Worm (Caenorhabditis elegans) whole organism, L4 larva: ENCODE measurements around the gene W09D6.4.
A peak's percentile ranks its signal among the peaks of the same experiment; 100 is the strongest.

Source experiments
- F10B5.3 ChIP-seq: sonication (generic microtip); optimal IDR thresholded peaks from 2 replicates; lab custom pipeline; 2016; ENCODE audit warnings: mild to moderate bottlenecking, missing genetic modification characterization, missing compliant biosample characterization
- F37D6.2 ChIP-seq: sonication (generic microtip); optimal IDR thresholded peaks from 2 replicates; lab custom pipeline; 2016; ENCODE audit warnings: mild to moderate bottlenecking, missing genetic modification characterization, missing compliant biosample characterization
- R02D3.7 ChIP-seq: fragments of 150-350 bp; sonication (generic microtip); optimal IDR thresholded peaks from 3 replicates; lab custom pipeline; 2014; ENCODE audit warnings: missing biosample characterization, missing genetic modification characterization
- T20F7.1 ChIP-seq: fragments of 200-800 bp; sonication (Bioruptor generic); optimal IDR thresholded peaks from 2 replicates; lab custom pipeline; 2018; ENCODE audit warnings: mild to moderate bottlenecking, missing genetic modification characterization, missing compliant biosample characterization
- Y105C5A.15 ChIP-seq: fragments of 200-800 bp; sonication (Bioruptor generic); IDR thresholded peaks from 2 replicates; pipeline ENCODE4 v1.3.6; 2022; ENCODE audit warnings: missing genetic modification characterization, missing compliant biosample characterization
- Y48G9A.11 ChIP-seq: fragments of 200-800 bp; sonication (Bioruptor generic); IDR thresholded peaks from 2 replicates; pipeline ENCODE4 v1.3.6; 2022; ENCODE audit warnings: missing genetic modification reagents, missing genetic modification characterization, missing compliant biosample characterization
- Y5F2A.4 ChIP-seq: fragments of 200-800 bp; sonication (Bioruptor generic); optimal IDR thresholded peaks from 2 replicates; lab custom pipeline; 2018; ENCODE audit warnings: mild to moderate bottlenecking, missing genetic modification characterization, missing compliant biosample characterization
- ZK337.2 ChIP-seq: fragments of 200-800 bp; sonication (Bioruptor generic); IDR thresholded peaks from 2 replicates; pipeline ENCODE4 v1.3.6; 2022; ENCODE audit warnings: missing genetic modification reagents, missing genetic modification characterization, missing compliant biosample characterization
- ZK546.5 ChIP-seq, 2 experiments: sonication (generic microtip); optimal IDR thresholded peaks; 2 replicates each; lab custom pipeline; 2017; ENCODE audit warnings: missing biosample characterization in 2 of 2, missing genetic modification characterization in 2 of 2
- aha-1 ChIP-seq: fragments of 150-350 bp; peaks from one replicate; lab custom pipeline; 2014; ENCODE audit warnings: missing biosample characterization, missing genetic modification characterization
- ama-1 ChIP-seq: fragments of 150-350 bp; optimal IDR thresholded peaks from 2 replicates; lab custom pipeline; 2014; ENCODE audit warnings: inconsistent platforms, mixed read lengths
- arid-1 ChIP-seq: fragments of 200-800 bp; sonication (Bioruptor generic); conservative IDR thresholded peaks from 2 replicates; pipeline ENCODE4 v1.3.6; 2022; ENCODE audit warnings: missing genetic modification reagents, missing genetic modification characterization, missing compliant biosample characterization
- ceh-28 ChIP-seq: fragments of 150-350 bp; optimal IDR thresholded peaks from 2 replicates; lab custom pipeline; 2014; ENCODE audit warnings: missing biosample characterization, missing genetic modification reagents, missing genetic modification characterization
- ceh-32 ChIP-seq: sonication (generic microtip); optimal IDR thresholded peaks from 2 replicates; lab custom pipeline; 2016; ENCODE audit warnings: mild to moderate bottlenecking, missing genetic modification characterization, missing compliant biosample characterization; ENCODE audit not compliant: poor library complexity
- ceh-62 ChIP-seq: sonication (generic microtip); optimal IDR thresholded peaks from 2 replicates; lab custom pipeline; 2017; ENCODE audit warnings: missing biosample characterization, missing genetic modification characterization
- ceh-82 ChIP-seq: sonication (generic microtip); optimal IDR thresholded peaks from 2 replicates; lab custom pipeline; 2017; ENCODE audit warnings: missing biosample characterization, missing genetic modification characterization
- daf-12 ChIP-seq: fragments of 150-350 bp; optimal IDR thresholded peaks from 2 replicates; lab custom pipeline; 2014; ENCODE audit warnings: missing biosample characterization, missing genetic modification reagents, missing genetic modification characterization
- daf-16 ChIP-seq, 3 experiments: sonication (generic microtip); optimal IDR thresholded peaks; 2 replicates each; lab custom pipeline; 2016 to 2017; ENCODE audit warnings: missing genetic modification characterization in 3 of 3, missing genetic modification reagents in 3 of 3, mild to moderate bottlenecking in 2 of 3, missing compliant biosample characterization in 2 of 3, missing biosample characterization in 1 of 3, moderate library complexity in 1 of 3
- dmd-6 ChIP-seq: fragments of 200-800 bp; sonication (Bioruptor generic); IDR thresholded peaks from 2 replicates; pipeline ENCODE4 v1.3.6; 2022; ENCODE audit warnings: missing genetic modification reagents, missing genetic modification characterization, missing compliant biosample characterization
- dmd-8 ChIP-seq: fragments of 200-800 bp; sonication (Bioruptor generic); IDR thresholded peaks from 2 replicates; pipeline ENCODE4 v1.3.6; 2022; ENCODE audit warnings: missing genetic modification characterization, missing compliant biosample characterization
- dmd-9 ChIP-seq: fragments of 200-800 bp; sonication (Bioruptor generic); IDR thresholded peaks from 2 replicates; pipeline ENCODE4 v1.3.6; 2022; ENCODE audit warnings: missing genetic modification reagents, missing genetic modification characterization, missing compliant biosample characterization
- dpl-1 ChIP-seq: fragments of 150-350 bp; optimal IDR thresholded peaks from 2 replicates; lab custom pipeline; 2014; ENCODE audit warnings: missing biosample characterization, missing genetic modification reagents, missing genetic modification characterization
- duxl-1 ChIP-seq: sonication (generic microtip); optimal IDR thresholded peaks from 2 replicates; lab custom pipeline; 2016; ENCODE audit warnings: mild to moderate bottlenecking, missing genetic modification characterization, moderate library complexity, missing compliant biosample characterization; ENCODE audit not compliant: poor library complexity
- dve-1 ChIP-seq: sonication (generic microtip); optimal IDR thresholded peaks from 2 replicates; lab custom pipeline; 2017; ENCODE audit warnings: antibody characterized with exemption, mild to moderate bottlenecking, missing genetic modification characterization, missing compliant biosample characterization; ENCODE audit not compliant: insufficient read depth
- egl-27 ChIP-seq: sonication (generic microtip); optimal IDR thresholded peaks from 3 replicates; lab custom pipeline; 2017; ENCODE audit warnings: missing biosample characterization, missing genetic modification reagents, missing genetic modification characterization
- fos-1 ChIP-seq: fragments of 150-350 bp; optimal IDR thresholded peaks from 2 replicates; lab custom pipeline; 2014; ENCODE audit warnings: missing biosample characterization, missing genetic modification characterization
- gei-8 ChIP-seq: fragments of 200-800 bp; sonication (Bioruptor generic); optimal IDR thresholded peaks from 2 replicates; lab custom pipeline; 2018; ENCODE audit warnings: mild to moderate bottlenecking, missing genetic modification characterization, missing compliant biosample characterization
- hif-1 ChIP-seq, 2 experiments: sonication (generic microtip); optimal IDR thresholded peaks; 2 replicates each; lab custom pipeline; 2016 to 2017; ENCODE audit warnings: missing compliant biosample characterization in 2 of 2, missing genetic modification characterization in 2 of 2, missing genetic modification reagents in 2 of 2, missing genotype in 2 of 2, mild to moderate bottlenecking in 1 of 2
- hlh-30 ChIP-seq: sonication (generic microtip); optimal IDR thresholded peaks from 2 replicates; lab custom pipeline; 2017; ENCODE audit warnings: antibody characterized with exemption, mild to moderate bottlenecking, missing genetic modification characterization, missing compliant biosample characterization; ENCODE audit not compliant: insufficient read depth
- lin-39 ChIP-seq: fragments of 150-350 bp; optimal IDR thresholded peaks from 2 replicates; lab custom pipeline; 2014; ENCODE audit warnings: missing biosample characterization, missing genetic modification reagents, missing genetic modification characterization
- lsy-2 ChIP-seq, 2 experiments: fragments of 150-350 bp in 1 of 2; sonication (generic microtip) in 1 of 2; optimal IDR thresholded peaks; 2 replicates each; lab custom pipeline; 2014 to 2017; ENCODE audit warnings: missing biosample characterization in 2 of 2, missing genetic modification characterization in 2 of 2
- madf-5 ChIP-seq, 2 experiments: fragments of 200-800 bp; sonication (Bioruptor generic); IDR thresholded peaks; 2 replicates each; pipeline ENCODE4 v1.3.6; 2022; ENCODE audit warnings: missing compliant biosample characterization in 2 of 2, missing genetic modification characterization in 2 of 2
- mdl-1 ChIP-seq, 2 experiments: fragments of 150-350 bp in 1 of 2; sonication (generic microtip) in 1 of 2; optimal IDR thresholded peaks; 2 replicates each; lab custom pipeline; 2014 to 2017; ENCODE audit warnings: missing biosample characterization in 2 of 2, missing genetic modification characterization in 2 of 2
- mdt-29 ChIP-seq: fragments of 200-800 bp; sonication (Bioruptor generic); IDR thresholded peaks from 2 replicates; pipeline ENCODE4 v1.3.6; 2022; ENCODE audit warnings: missing genetic modification reagents, missing genetic modification characterization, missing compliant biosample characterization
- mes-2 ChIP-seq: sonication (generic microtip); optimal IDR thresholded peaks from 2 replicates; lab custom pipeline; 2016; ENCODE audit warnings: missing genotype, mild to moderate bottlenecking, missing genetic modification characterization, missing compliant biosample characterization; ENCODE audit not compliant: poor library complexity, severe bottlenecking
- mxl-3 ChIP-seq: fragments of 200-800 bp; sonication (Bioruptor generic); optimal IDR thresholded peaks from 2 replicates; lab custom pipeline; 2018; ENCODE audit warnings: mild to moderate bottlenecking, missing genetic modification characterization, missing compliant biosample characterization
- nhr-102 ChIP-seq: sonication (generic microtip); optimal IDR thresholded peaks from 2 replicates; lab custom pipeline; 2016; ENCODE audit warnings: mild to moderate bottlenecking, missing genetic modification characterization, moderate library complexity, missing compliant biosample characterization
- nhr-25 ChIP-seq: sonication (generic microtip); optimal IDR thresholded peaks from 2 replicates; lab custom pipeline; 2017; ENCODE audit warnings: missing genetic modification characterization, mild to moderate bottlenecking, missing compliant biosample characterization, antibody characterized with exemption, moderate library complexity, borderline replicate concordance; ENCODE audit not compliant: insufficient read depth
- nhr-28 ChIP-seq: fragments of 150-350 bp; optimal IDR thresholded peaks from 2 replicates; lab custom pipeline; 2014; ENCODE audit warnings: missing biosample characterization, missing genetic modification characterization
- nhr-6 ChIP-seq: fragments of 150-350 bp; optimal IDR thresholded peaks from 2 replicates; lab custom pipeline; 2014; ENCODE audit warnings: missing biosample characterization, missing genetic modification characterization
- set-16 ChIP-seq: fragments of 200-800 bp; sonication (Bioruptor generic); IDR thresholded peaks from 2 replicates; pipeline ENCODE4 v1.3.6; 2022; ENCODE audit warnings: missing genetic modification reagents, missing genetic modification characterization, missing compliant biosample characterization
- spr-1 ChIP-seq: sonication (generic microtip); optimal IDR thresholded peaks from 2 replicates; lab custom pipeline; 2016; ENCODE audit warnings: mild to moderate bottlenecking, missing genetic modification characterization, missing compliant biosample characterization
- tag-97 ChIP-seq: fragments of 200-800 bp; sonication (Bioruptor generic); IDR thresholded peaks from 2 replicates; pipeline ENCODE4 v1.3.6; 2022; ENCODE audit warnings: missing genetic modification characterization, missing compliant biosample characterization
- unc-130 ChIP-seq: sonication (generic microtip); optimal IDR thresholded peaks from 2 replicates; lab custom pipeline; 2016; ENCODE audit warnings: missing genetic modification reagents, missing genetic modification characterization, missing compliant biosample characterization
- unc-62 ChIP-seq, 3 experiments: fragments of 150-350 bp in 1 of 3; sonication (generic microtip); optimal IDR thresholded peaks in 2 of 3; peaks in 1 of 3; 1 replicate in 1 of 3; 2 replicates in 2 of 3; lab custom pipeline; 2014 to 2017; ENCODE audit warnings: missing biosample characterization in 3 of 3, missing genetic modification characterization in 3 of 3, missing genetic modification reagents in 3 of 3, missing genotype in 1 of 3
- zag-1 ChIP-seq: fragments of 150-350 bp; optimal IDR thresholded peaks from 2 replicates; lab custom pipeline; 2014; ENCODE audit warnings: missing biosample characterization, missing genetic modification characterization
- ztf-11 ChIP-seq: fragments of 150-350 bp; optimal IDR thresholded peaks from 2 replicates; lab custom pipeline; 2014; ENCODE audit warnings: missing biosample characterization, missing genetic modification characterization
- ztf-7 ChIP-seq: fragments of 150-350 bp; optimal IDR thresholded peaks from 2 replicates; lab custom pipeline; 2014; ENCODE audit warnings: missing biosample characterization, missing genetic modification characterization

The W09D6.4 gene

DNA sequence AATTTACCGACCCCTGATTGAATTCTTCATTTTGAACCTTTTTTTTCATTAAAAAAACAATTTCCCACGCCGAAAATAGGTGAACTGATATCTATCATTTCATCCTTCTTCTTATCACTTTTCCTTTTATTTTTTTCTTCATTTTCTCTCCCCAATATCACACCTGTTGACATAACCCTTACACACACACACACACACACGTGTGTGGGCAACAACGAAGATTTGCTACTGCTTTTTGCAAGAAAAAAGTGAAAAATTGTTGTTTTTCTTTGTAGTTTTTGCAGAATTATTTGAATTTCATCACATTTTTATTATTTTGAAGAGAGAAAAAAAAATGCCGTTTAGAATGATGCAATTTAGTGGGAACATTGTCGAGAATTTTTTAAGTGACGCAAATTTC is 38.9 kb upstream of the W09D6.4 start (continued):
- TF ChIP-seq daf-12 (tag; lab: Kevin White, UChicago) (no peak), fos-1 (no peak), hlh-30 (peak; percentile 46), nhr-102 (tag; lab: Kevin White, UChicago) (no peak), ceh-62 (tag; lab: Kevin White, UChicago) (no peak), dmd-6 (GFP tag; lab: Robert Waterston, UW) (no peak), ama-1 (lab: Kevin White, UChicago) (no peak), gei-8 (GFP tag; lab: Kevin White, UChicago) (no peak)

DNA sequence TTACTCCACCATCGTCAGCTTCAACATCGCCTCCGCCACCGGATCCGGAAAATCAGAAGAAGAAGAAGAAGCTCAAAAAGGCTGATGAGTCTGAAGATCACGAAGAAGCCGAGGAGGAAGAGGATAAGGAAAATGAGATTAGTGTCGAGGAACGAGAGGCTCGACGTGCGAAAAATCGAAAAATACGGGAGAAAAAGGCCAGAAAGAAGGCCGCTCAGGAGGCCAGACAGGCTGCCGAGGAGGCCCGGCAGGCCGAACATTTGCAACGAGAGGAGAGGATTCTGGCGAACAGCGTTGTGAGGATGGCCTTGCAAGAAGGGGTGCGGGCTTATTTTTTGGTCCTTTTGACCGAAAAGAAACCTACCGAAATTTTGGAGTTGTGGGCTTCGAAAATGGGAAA is 34.3 kb upstream of the W09D6.4 start:
- TF ChIP-seq unc-62 (GFP tag; optimal IDR thresholded peaks at IDR 0.05 in 1 of 2; lab: Kevin White, UChicago), result peak in 1 of 2 experiments; percentile 1
- TF ChIP-seq unc-62 (tag; optimal IDR thresholded peaks at IDR 0.05; lab: Kevin White, UChicago), result no peak
- no peak for TF ChIP-seq mdt-29 (GFP tag; lab: Robert Waterston, UW)
- no peak for TF ChIP-seq R02D3.7
- TF ChIP-seq set-16 (GFP tag; lab: Robert Waterston, UW), result peak; percentile 71
- peak; percentile 87 for TF ChIP-seq aha-1 (tag; lab: Kevin White, UChicago)
- TF ChIP-seq, all 104 proteins: peak for 3

DNA sequence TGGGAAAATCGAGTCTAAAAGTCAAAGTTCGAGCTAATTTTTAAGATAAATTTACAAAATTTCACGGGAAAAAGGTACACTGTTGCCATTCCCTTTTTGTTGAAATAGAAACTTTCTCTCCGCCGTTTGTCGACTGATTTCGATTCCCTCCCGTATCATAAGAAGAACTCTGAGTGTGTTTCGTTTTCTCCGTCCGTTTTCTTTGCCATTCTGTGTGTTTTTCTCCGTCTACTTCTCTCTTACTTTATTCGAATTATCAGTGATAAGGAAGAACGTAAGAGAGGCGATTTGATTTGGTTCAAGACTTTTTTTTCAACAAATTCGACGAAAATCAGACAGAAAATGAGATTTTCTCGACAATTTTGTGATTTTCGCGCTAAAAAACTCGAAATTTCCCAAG is 33.0 kb upstream of the W09D6.4 start:
- no peak for TF ChIP-seq spr-1 (tag; lab: Kevin White, UChicago)
- TF ChIP-seq arid-1 (GFP tag; lab: Robert Waterston, UW), result no peak
- TF ChIP-seq ztf-7 (tag; lab: Kevin White, UChicago), result no peak
- TF ChIP-seq ZK546.5 (tag; optimal IDR thresholded peaks at IDR 0.05; lab: Kevin White, UChicago), result no peak
- no peak for TF ChIP-seq mes-2 (tag; lab: Kevin White, UChicago)
- no peak for TF ChIP-seq lsy-2 (tag; optimal IDR thresholded peaks at IDR 0.05; lab: Kevin White, UChicago)
- TF ChIP-seq ztf-11 (tag; lab: Kevin White, UChicago), result no peak
- TF ChIP-seq Y105C5A.15, result no peak
- no peak for TF ChIP-seq tag-97 (GFP tag; lab: Robert Waterston, UW)
- TF ChIP-seq dve-1 (tag; lab: Kevin White, UChicago), result peak; percentile 30
- no peak for TF ChIP-seq lin-39 (tag; lab: Kevin White, UChicago)
- TF ChIP-seq ceh-28 (tag; lab: Kevin White, UChicago), result no peak
- no peak for TF ChIP-seq hif-1 (tag; optimal IDR thresholded peaks at IDR 0.05; lab: Kevin White, UChicago)
- no peak for TF ChIP-seq ceh-82 (tag; lab: Kevin White, UChicago)
- TF ChIP-seq egl-27 (tag; lab: Kevin White, UChicago), result no peak
- peak; percentile 76 for TF ChIP-seq nhr-28 (tag; lab: Kevin White, UChicago)
- no peak for TF ChIP-seq Y5F2A.4 (GFP tag; lab: Kevin White, UChicago)
- TF ChIP-seq dmd-8 (GFP tag; lab: Robert Waterston, UW), result no peak
- TF ChIP-seq unc-130 (GFP tag; lab: Kevin White, UChicago), result no peak
- TF ChIP-seq nhr-6, result no peak
- no peak for TF ChIP-seq zag-1 (tag; lab: Kevin White, UChicago)
- TF ChIP-seq duxl-1, result no peak
- TF ChIP-seq F37D6.2 (tag; lab: Kevin White, UChicago), result no peak
- no peak for TF ChIP-seq dpl-1
- TF ChIP-seq T20F7.1 (GFP tag; lab: Kevin White, UChicago), result no peak
- no peak for TF ChIP-seq madf-5 (GFP tag; IDR thresholded peaks at IDR 0.05; lab: Robert Waterston, UW)
- no peak for TF ChIP-seq ZK337.2 (GFP tag; lab: Robert Waterston, UW)
- TF ChIP-seq mxl-3 (GFP tag; lab: Kevin White, UChicago), result no peak
- TF ChIP-seq ceh-32 (tag; lab: Kevin White, UChicago), result no peak
- TF ChIP-seq F10B5.3 (tag; lab: Kevin White, UChicago), result no peak
- no peak for TF ChIP-seq mdl-1 (tag; optimal IDR thresholded peaks at IDR 0.05; lab: Kevin White, UChicago)
- no peak for TF ChIP-seq nhr-25 (tag; lab: Kevin White, UChicago)
- no peak for TF ChIP-seq hlh-30
- TF ChIP-seq Y48G9A.11 (GFP tag; lab: Robert Waterston, UW), result no peak
- no peak for TF ChIP-seq daf-16 (GFP tag; optimal IDR thresholded peaks at IDR 0.05; lab: Kevin White, UChicago)
- peak; percentile 39 for TF ChIP-seq daf-16 (tag; optimal IDR thresholded peaks at IDR 0.05; lab: Kevin White, UChicago)
- TF ChIP-seq dmd-9 (GFP tag; lab: Robert Waterston, UW), result no peak
